Fruit fly (Drosophila melanogaster) whole organism, embryonic: ENCODE data around the gene Ac13E.

ENCODE experiments used
- Ada2b ChIP-seq: fragments of 200-800 bp; sonication (Bioruptor generic); IDR thresholded peaks from 2 replicates; pipeline ENCODE4 v1.3.6; 2022; ENCODE audit warnings: missing biosample characterization, missing genetic modification characterization
- Atf-2 ChIP-seq: fragments of 200-800 bp; sonication (Bioruptor generic); optimal IDR thresholded peaks from 2 replicates; lab custom pipeline; 2016; ENCODE audit warnings: missing biosample characterization, missing genetic modification characterization
- Atf3 ChIP-seq: fragments of 200-800 bp; sonication (Bioruptor generic); optimal IDR thresholded peaks from 3 replicates; lab custom pipeline; 2016; ENCODE audit warnings: missing biosample characterization, missing genetic modification characterization
- Bdp1 ChIP-seq: fragments of 200-800 bp; sonication (Bioruptor generic); optimal IDR thresholded peaks from 3 replicates; lab custom pipeline; 2016; ENCODE audit warnings: missing biosample characterization, missing genetic modification characterization
- BtbVII ChIP-seq: fragments of 200-800 bp; sonication (Bioruptor generic); optimal IDR thresholded peaks from 3 replicates; lab custom pipeline; 2017; ENCODE audit warnings: missing biosample characterization, mild to moderate bottlenecking, missing genetic modification characterization
- CG11398 ChIP-seq: fragments of 200-800 bp; sonication (Bioruptor generic); optimal IDR thresholded peaks from 2 replicates; lab custom pipeline; 2016; ENCODE audit warnings: missing biosample characterization, missing genetic modification characterization
- CG12071 ChIP-seq: fragments of 200-800 bp; sonication (Bioruptor generic); optimal IDR thresholded peaks from 3 replicates; lab custom pipeline; 2018; ENCODE audit warnings: missing biosample characterization, mild to moderate bottlenecking, missing genetic modification characterization
- CG12155 ChIP-seq: fragments of 200-800 bp; sonication (Bioruptor generic); optimal IDR thresholded peaks from 3 replicates; lab custom pipeline; 2016; ENCODE audit warnings: missing biosample characterization, missing genetic modification characterization
- CG15269 ChIP-seq: fragments of 200-800 bp; sonication (Bioruptor generic); optimal IDR thresholded peaks from 2 replicates; lab custom pipeline; 2018; ENCODE audit warnings: missing biosample characterization, mild to moderate bottlenecking, missing genetic modification characterization, moderate library complexity
- CG15514 ChIP-seq: fragments of 200-800 bp; sonication (Bioruptor generic); optimal IDR thresholded peaks from 3 replicates; lab custom pipeline; 2017; ENCODE audit warnings: missing biosample characterization, missing genetic modification characterization, mild to moderate bottlenecking, moderate library complexity, missing genetic modification reagents
- CG2120 ChIP-seq: fragments of 200-800 bp; sonication (Bioruptor generic); optimal IDR thresholded peaks from 3 replicates; lab custom pipeline; 2016; ENCODE audit warnings: missing biosample characterization, missing genetic modification characterization
- CG2129 ChIP-seq: fragments of 200-800 bp; sonication (Bioruptor generic); IDR thresholded peaks from 2 replicates; pipeline ENCODE4 v1.3.6; 2022; ENCODE audit warnings: missing biosample characterization, missing genetic modification characterization; ENCODE audit not compliant: partially characterized antibody
- CG30403 ChIP-seq: fragments of 200-800 bp; sonication (Bioruptor generic); optimal IDR thresholded peaks from 3 replicates; lab custom pipeline; 2016; ENCODE audit warnings: missing biosample characterization, missing genetic modification characterization
- CG3163 ChIP-seq: fragments of 200-800 bp; sonication (Bioruptor generic); optimal IDR thresholded peaks from 3 replicates; lab custom pipeline; 2016; ENCODE audit warnings: missing biosample characterization, missing genetic modification characterization
- CG32767 ChIP-seq: fragments of 200-800 bp; sonication (Bioruptor generic); IDR thresholded peaks from 2 replicates; pipeline ENCODE4 v1.3.6; 2022; ENCODE audit warnings: missing biosample characterization, missing genetic modification characterization
- CG33213 ChIP-seq: fragments of 200-800 bp; sonication (Bioruptor generic); optimal IDR thresholded peaks from 3 replicates; lab custom pipeline; 2016; ENCODE audit warnings: missing biosample characterization, missing genetic modification characterization
- CG4424 ChIP-seq: fragments of 200-800 bp; sonication (Bioruptor generic); optimal IDR thresholded peaks from 3 replicates; lab custom pipeline; 2016; ENCODE audit warnings: missing biosample characterization, missing genetic modification characterization
- CG4854 ChIP-seq: fragments of 200-800 bp; sonication (Bioruptor generic); optimal IDR thresholded peaks from 2 replicates; lab custom pipeline; 2016; ENCODE audit warnings: missing biosample characterization, missing genetic modification characterization, inconsistent platforms
- CG6689 ChIP-seq: fragments of 200-800 bp; sonication (Bioruptor generic); IDR thresholded peaks from 2 replicates; pipeline ENCODE4 v1.3.6; 2022; ENCODE audit warnings: missing biosample characterization, missing genetic modification characterization
- CG7372 ChIP-seq: fragments of 200-800 bp; sonication (Bioruptor generic); IDR thresholded peaks from 2 replicates; pipeline ENCODE4 v1.3.6; 2022; ENCODE audit warnings: missing biosample characterization, missing genetic modification characterization
- CG7786 ChIP-seq: fragments of 200-800 bp; sonication (Bioruptor generic); optimal IDR thresholded peaks from 2 replicates; lab custom pipeline; 2016; ENCODE audit warnings: missing biosample characterization, missing genetic modification characterization
- CoRest ChIP-seq: fragments of 200-800 bp; sonication (Bioruptor generic); optimal IDR thresholded peaks from 3 replicates; lab custom pipeline; 2018; ENCODE audit warnings: missing biosample characterization, mild to moderate bottlenecking, missing genetic modification characterization, moderate library complexity
- Dad ChIP-seq: fragments of 200-800 bp; sonication (Bioruptor generic); optimal IDR thresholded peaks from 3 replicates; lab custom pipeline; 2016; ENCODE audit warnings: missing biosample characterization, missing genetic modification characterization
- Ets97D ChIP-seq: fragments of 200-800 bp; sonication (Bioruptor generic); optimal IDR thresholded peaks from 3 replicates; lab custom pipeline; 2016; ENCODE audit warnings: missing biosample characterization, missing genetic modification characterization
- Fer1 ChIP-seq: fragments of 200-800 bp; sonication (Bioruptor generic); optimal IDR thresholded peaks from 2 replicates; lab custom pipeline; 2017; ENCODE audit warnings: missing biosample characterization, mild to moderate bottlenecking, missing genetic modification characterization
- Gug ChIP-seq: fragments of 200-800 bp; sonication (Bioruptor generic); IDR thresholded peaks from 4 replicates; pipeline ENCODE4 v1.3.6; 2022; ENCODE audit warnings: missing biosample characterization, missing genetic modification characterization
- H2.0 ChIP-seq: fragments of 200-800 bp; sonication (Bioruptor generic); IDR thresholded peaks from 2 replicates; pipeline ENCODE4 v1.3.6; 2022; ENCODE audit warnings: missing biosample characterization, missing genetic modification characterization
- Myb ChIP-seq: fragments of 200-800 bp; sonication (Bioruptor generic); optimal IDR thresholded peaks from 2 replicates; lab custom pipeline; 2016; ENCODE audit warnings: missing biosample characterization, missing genetic modification characterization
- Nf-YC ChIP-seq: fragments of 200-800 bp; optimal IDR thresholded peaks from 3 replicates; lab custom pipeline; 2019; ENCODE audit warnings: missing biosample characterization, mild to moderate bottlenecking, missing genetic modification characterization, moderate library complexity
- Sox100B ChIP-seq: fragments of 200-800 bp; sonication (Bioruptor generic); optimal IDR thresholded peaks from 3 replicates; lab custom pipeline; 2018; ENCODE audit warnings: missing biosample characterization, mild to moderate bottlenecking, missing genetic modification characterization
- ac ChIP-seq: fragments of 200-800 bp; sonication (Bioruptor generic); optimal IDR thresholded peaks from 3 replicates; lab custom pipeline; 2017; ENCODE audit warnings: missing biosample characterization, mild to moderate bottlenecking, missing genetic modification characterization
- az2 ChIP-seq: fragments of 200-800 bp; sonication (Bioruptor generic); optimal IDR thresholded peaks from 3 replicates; lab custom pipeline; 2016; ENCODE audit warnings: missing biosample characterization, missing genetic modification characterization
- chinmo ChIP-seq: fragments of 200-800 bp; sonication (Bioruptor generic); IDR thresholded peaks from 4 replicates; pipeline ENCODE4 v1.3.6; 2022; ENCODE audit warnings: missing biosample characterization, missing genetic modification characterization; ENCODE audit not compliant: partially characterized antibody
- da ChIP-seq: fragments of 200-800 bp; sonication (Bioruptor generic); optimal IDR thresholded peaks from 2 replicates; lab custom pipeline; 2016; ENCODE audit warnings: missing biosample characterization, missing genetic modification characterization
- danr ChIP-seq: fragments of 200-800 bp; sonication (Bioruptor generic); IDR thresholded peaks from 2 replicates; pipeline ENCODE4 v1.3.6; 2022; ENCODE audit warnings: missing biosample characterization, missing genetic modification characterization
- dmrt11E ChIP-seq: fragments of 200-800 bp; sonication (Bioruptor generic); optimal IDR thresholded peaks from 3 replicates; lab custom pipeline; 2018; ENCODE audit warnings: missing biosample characterization, mild to moderate bottlenecking, missing genetic modification characterization, moderate library complexity
- fu2 ChIP-seq: fragments of 200-800 bp; sonication (Bioruptor generic); optimal IDR thresholded peaks from 2 replicates; lab custom pipeline; 2016; ENCODE audit warnings: missing biosample characterization, missing genetic modification characterization
- gem ChIP-seq: fragments of 200-800 bp; sonication (Bioruptor generic); optimal IDR thresholded peaks from 2 replicates; lab custom pipeline; 2019; ENCODE audit warnings: missing biosample characterization, mild to moderate bottlenecking, missing genetic modification characterization, moderate library complexity
- gfzf ChIP-seq: fragments of 200-800 bp; sonication (Bioruptor generic); optimal IDR thresholded peaks from 2 replicates; lab custom pipeline; 2016; ENCODE audit warnings: missing biosample characterization, mild to moderate bottlenecking, missing genetic modification characterization, moderate library complexity
- grau ChIP-seq: fragments of 200-800 bp; optimal IDR thresholded peaks from 3 replicates; lab custom pipeline; 2019; ENCODE audit warnings: missing biosample characterization, mild to moderate bottlenecking, missing genetic modification characterization, moderate library complexity
- jumu ChIP-seq: fragments of 200-800 bp; sonication (Bioruptor generic); optimal IDR thresholded peaks from 3 replicates; lab custom pipeline; 2016; ENCODE audit warnings: missing biosample characterization, missing genetic modification characterization
- lab ChIP-seq: fragments of 200-800 bp; sonication (Bioruptor generic); optimal IDR thresholded peaks from 3 replicates; lab custom pipeline; 2017; ENCODE audit warnings: missing biosample characterization, missing genetic modification characterization, mild to moderate bottlenecking, moderate library complexity, missing genetic modification reagents
- odd ChIP-seq: fragments of 200-800 bp; sonication (Bioruptor generic); optimal IDR thresholded peaks from 2 replicates; lab custom pipeline; 2017; ENCODE audit warnings: missing biosample characterization, mild to moderate bottlenecking, missing genetic modification characterization
- pho ChIP-seq: fragments of 200-800 bp; sonication (Bioruptor generic); optimal IDR thresholded peaks from 2 replicates; lab custom pipeline; 2016; ENCODE audit warnings: missing biosample characterization, missing genetic modification characterization
- pzg ChIP-seq: fragments of 200-800 bp; sonication (Bioruptor generic); optimal IDR thresholded peaks from 3 replicates; lab custom pipeline; 2018; ENCODE audit warnings: missing biosample characterization, mild to moderate bottlenecking, missing genetic modification characterization, moderate library complexity
- row ChIP-seq: fragments of 200-800 bp; sonication (Bioruptor generic); IDR thresholded peaks from 3 replicates; pipeline ENCODE4 v1.3.6; 2022; ENCODE audit warnings: missing biosample characterization, missing genetic modification characterization
- sisA ChIP-seq: fragments of 200-800 bp; sonication (Bioruptor generic); IDR thresholded peaks from 2 replicates; pipeline ENCODE4 v1.3.6; 2022; ENCODE audit warnings: missing biosample characterization, missing genetic modification characterization
- slbo ChIP-seq: fragments of 200-800 bp; sonication (Bioruptor generic); IDR thresholded peaks from 2 replicates; pipeline ENCODE4 v1.3.6; 2022; ENCODE audit warnings: missing biosample characterization, missing genetic modification characterization
- sna ChIP-seq: fragments of 200-800 bp; sonication (Bioruptor generic); IDR thresholded peaks from 2 replicates; pipeline ENCODE4 v1.3.6; 2022; ENCODE audit warnings: missing biosample characterization, missing genetic modification characterization; ENCODE audit not compliant: partially characterized antibody
- stc ChIP-seq: fragments of 200-800 bp; sonication (Bioruptor generic); IDR thresholded peaks from 2 replicates; pipeline ENCODE4 v1.3.6; 2022; ENCODE audit warnings: missing biosample characterization, missing genetic modification characterization
- zfh2 ChIP-seq: fragments of 200-800 bp; sonication (Bioruptor generic); optimal IDR thresholded peaks from 2 replicates; lab custom pipeline; 2016; ENCODE audit warnings: missing biosample characterization, missing genetic modification characterization

The Ac13E gene

DNA sequence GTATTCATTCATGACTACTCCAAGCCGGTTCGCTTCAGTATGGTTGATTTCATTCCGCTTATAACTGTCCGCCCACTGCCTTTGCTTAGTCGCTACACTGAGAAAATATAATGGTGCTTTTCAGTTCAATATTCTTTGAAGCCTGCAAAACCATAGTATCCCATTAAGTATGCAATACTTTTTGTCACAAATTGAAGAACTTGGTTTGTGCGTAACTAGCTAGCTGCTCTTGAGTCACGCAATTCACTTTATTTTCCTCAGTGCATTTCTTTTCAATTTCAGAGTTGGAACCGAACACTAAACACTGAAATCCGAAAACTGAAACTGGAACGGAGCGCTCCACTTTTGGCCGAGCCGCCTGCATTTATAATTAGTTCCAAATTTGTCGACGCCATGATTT lies 45.6 kb upstream of the Ac13E start (continued):
- peak; percentile 59 for TF ChIP-seq lab (GFP tag; lab: Kevin White, UChicago)
- TF ChIP-seq CG11398 = no peak
- peak; percentile 77 for TF ChIP-seq slbo (GFP tag; lab: Robert Waterston, UW)
- peak; percentile 7 for TF ChIP-seq Ets97D (GFP tag; lab: Kevin White, UChicago)
- TF ChIP-seq Gug (GFP tag; lab: Robert Waterston, UW) = peak; percentile 56; the same call in 3 of the 4 replicates
- peak; percentile 29 for TF ChIP-seq jumu (GFP tag; lab: Kevin White, UChicago)
- peak; percentile 34 for TF ChIP-seq Atf3 (GFP tag; lab: Kevin White, UChicago)
- TF ChIP-seq ac (GFP tag; lab: Kevin White, UChicago) = no peak
- peak; percentile 26; the same call in 1 of the 2 replicates for TF ChIP-seq danr
- TF ChIP-seq Atf-2 = peak; percentile 32
- TF ChIP-seq Nf-YC = peak; percentile 25
- peak; percentile 42 for TF ChIP-seq Sox100B (GFP tag; lab: Kevin White, UChicago)
- TF ChIP-seq gfzf = no peak
- TF ChIP-seq dmrt11E = no peak
- peak; percentile 68 for TF ChIP-seq grau (tag; lab: Kevin White, UChicago)
- peak; percentile 29 for TF ChIP-seq BtbVII (GFP tag; lab: Kevin White, UChicago)
- TF ChIP-seq CG6689 (GFP tag; lab: Robert Waterston, UW) = peak; percentile 65
- TF ChIP-seq CG7786 (GFP tag; lab: Kevin White, UChicago) = peak; percentile 49
- peak; percentile 63 for TF ChIP-seq CG2120
- peak; percentile 43 for TF ChIP-seq CG32767 (GFP tag; lab: Robert Waterston, UW)
- TF ChIP-seq H2.0 (GFP tag; lab: Robert Waterston, UW) = peak; percentile 49; the same call in 1 of the 2 replicates
- peak; percentile 47 for TF ChIP-seq zfh2 (GFP tag; lab: Kevin White, UChicago)
- TF ChIP-seq CG33213 = peak; percentile 43
- TF ChIP-seq CG4424 (GFP tag; lab: Kevin White, UChicago) = peak; percentile 52
- TF ChIP-seq CG3163 (GFP tag; lab: Kevin White, UChicago) = peak; percentile 6
- TF ChIP-seq pzg (GFP tag; lab: Kevin White, UChicago) = no peak
- peak; percentile 54 for TF ChIP-seq az2 (GFP tag; lab: Kevin White, UChicago)
- peak; percentile 1 for TF ChIP-seq pho
- TF ChIP-seq fu2 (GFP tag; lab: Kevin White, UChicago) = peak; percentile 31
- TF ChIP-seq stc = peak; percentile 62
- TF ChIP-seq odd (GFP tag; lab: Kevin White, UChicago) = peak; percentile 26
- peak; percentile 66 for TF ChIP-seq CoRest (tag; lab: Kevin White, UChicago)
- TF ChIP-seq Bdp1 (GFP tag; lab: Kevin White, UChicago) = no peak
- TF ChIP-seq Fer1 (GFP tag; lab: Kevin White, UChicago) = peak; percentile 61
- TF ChIP-seq sna (GFP tag; lab: Robert Waterston, UW) = no peak
- TF ChIP-seq CG4854 (GFP tag; lab: Kevin White, UChicago) = peak; percentile 37
- peak; percentile 52; the same call in 1 of the 2 replicates for TF ChIP-seq Ada2b (GFP tag; lab: Robert Waterston, UW)
- peak; percentile 55 for TF ChIP-seq CG12071 (GFP tag; lab: Kevin White, UChicago)
- peak; percentile 47 for TF ChIP-seq CG30403
- peak; percentile 23 for TF ChIP-seq Dad (GFP tag; lab: Kevin White, UChicago)
- no peak for TF ChIP-seq CG2129
- peak; percentile 67 for TF ChIP-seq row (GFP tag; lab: Robert Waterston, UW)
- peak; percentile 36 for TF ChIP-seq Myb (GFP tag; lab: Kevin White, UChicago)
- peak; percentile 78 for TF ChIP-seq gem
- no peak for TF ChIP-seq da (GFP tag; lab: Kevin White, UChicago)
- peak; percentile 67; the same call in 1 of the 2 replicates for TF ChIP-seq CG7372 (GFP tag; lab: Robert Waterston, UW)
- TF ChIP-seq CG12155 (GFP tag; lab: Kevin White, UChicago) = peak; percentile 25
- TF ChIP-seq CG15269 (tag; lab: Kevin White, UChicago) = peak; percentile 74
- TF ChIP-seq sisA (GFP tag; lab: Robert Waterston, UW) = peak; percentile 61
- peak; percentile 30 for TF ChIP-seq CG15514 (GFP tag; lab: Kevin White, UChicago)
- TF ChIP-seq chinmo (GFP tag; lab: Robert Waterston, UW) = no peak
